Fruit fly (Drosophila melanogaster) whole organism, prepupa: ENCODE measurements around the gene CG43376.

Experiments
- CG10631 ChIP-seq: fragments of 200-800 bp; sonication (Bioruptor generic); optimal IDR thresholded peaks from 2 replicates; lab custom pipeline; 2016; ENCODE audit warnings: missing biosample characterization, missing genetic modification characterization
- CG11294 ChIP-seq: fragments of 200-800 bp; sonication (Bioruptor generic); IDR thresholded peaks from 2 replicates; pipeline ENCODE4 v1.3.6; 2022; ENCODE audit warnings: missing biosample characterization, missing genetic modification characterization
- CG11762 ChIP-seq: fragments of 200-800 bp; sonication (Bioruptor generic); optimal IDR thresholded peaks from 3 replicates; lab custom pipeline; 2016; ENCODE audit warnings: missing biosample characterization, missing genetic modification characterization; ENCODE audit not compliant: insufficient read depth
- CG11902 ChIP-seq: fragments of 200-800 bp; sonication (Bioruptor generic); optimal IDR thresholded peaks from 3 replicates; lab custom pipeline; 2016; ENCODE audit warnings: missing biosample characterization, missing genetic modification characterization
- CG1621 ChIP-seq: fragments of 200-800 bp; sonication (Bioruptor generic); optimal IDR thresholded peaks from 3 replicates; lab custom pipeline; 2018; ENCODE audit warnings: missing biosample characterization, mild to moderate bottlenecking, missing genetic modification characterization
- CG16779 ChIP-seq: fragments of 200-800 bp; sonication (Bioruptor generic); optimal IDR thresholded peaks from 3 replicates; lab custom pipeline; 2017; ENCODE audit warnings: missing biosample characterization, mild to moderate bottlenecking, missing genetic modification characterization
- CG3032 ChIP-seq: fragments of 200-800 bp; optimal IDR thresholded peaks from 2 replicates; lab custom pipeline; 2019; ENCODE audit warnings: missing biosample characterization, mild to moderate bottlenecking, missing genetic modification characterization, moderate library complexity
- CG32006 ChIP-seq: fragments of 200-800 bp; sonication (Bioruptor generic); optimal IDR thresholded peaks from 3 replicates; lab custom pipeline; 2017; ENCODE audit warnings: missing biosample characterization, mild to moderate bottlenecking, missing genetic modification characterization
- CG6163 ChIP-seq: fragments of 200-800 bp; sonication (Bioruptor generic); IDR thresholded peaks from 3 replicates; pipeline ENCODE4 v1.3.6; 2022; ENCODE audit warnings: missing biosample characterization, missing genetic modification characterization
- CG6276 ChIP-seq: fragments of 200-800 bp; sonication (Bioruptor generic); optimal IDR thresholded peaks from 2 replicates; lab custom pipeline; 2017; ENCODE audit warnings: missing biosample characterization, mild to moderate bottlenecking, missing genetic modification characterization
- CG6792 ChIP-seq: fragments of 200-800 bp; sonication (Bioruptor generic); optimal IDR thresholded peaks from 3 replicates; lab custom pipeline; 2016; ENCODE audit warnings: missing biosample characterization, missing genetic modification characterization
- CG6808 ChIP-seq: fragments of 200-800 bp; sonication (Bioruptor generic); optimal IDR thresholded peaks from 3 replicates; lab custom pipeline; 2017; ENCODE audit warnings: missing biosample characterization, missing genetic modification characterization, mild to moderate bottlenecking, moderate library complexity, missing genetic modification reagents
- CG6854 ChIP-seq: fragments of 200-800 bp; sonication (Bioruptor generic); optimal IDR thresholded peaks from 2 replicates; lab custom pipeline; 2017; ENCODE audit warnings: missing biosample characterization, mild to moderate bottlenecking, missing genetic modification characterization
- CG9139 ChIP-seq: fragments of 200-800 bp; sonication (Bioruptor generic); optimal IDR thresholded peaks from 3 replicates; lab custom pipeline; 2017; ENCODE audit warnings: missing biosample characterization, mild to moderate bottlenecking, missing genetic modification characterization
- Eip78C ChIP-seq: fragments of 200-800 bp; sonication (Bioruptor generic); peaks from one replicate; lab custom pipeline; 2016; ENCODE audit warnings: missing biosample characterization, missing genetic modification characterization
- Eip93F ChIP-seq: fragments of 200-800 bp; sonication (Bioruptor generic); optimal IDR thresholded peaks from 2 replicates; lab custom pipeline; 2016; ENCODE audit warnings: missing biosample characterization, mild to moderate bottlenecking, missing genetic modification characterization
- Ets21C ChIP-seq: fragments of 200-800 bp; sonication (Bioruptor generic); optimal IDR thresholded peaks from 3 replicates; lab custom pipeline; 2016; ENCODE audit warnings: missing biosample characterization, missing genetic modification characterization
- Ets96B ChIP-seq: fragments of 200-800 bp; optimal IDR thresholded peaks from 2 replicates; lab custom pipeline; 2019; ENCODE audit warnings: missing biosample characterization, mild to moderate bottlenecking, missing genetic modification characterization, moderate library complexity
- Hr4 ChIP-seq: fragments of 200-800 bp; sonication (Bioruptor generic); optimal IDR thresholded peaks from 3 replicates; lab custom pipeline; 2016; ENCODE audit warnings: missing biosample characterization, missing genetic modification characterization
- Lpt ChIP-seq: fragments of 200-800 bp; sonication (Bioruptor generic); optimal IDR thresholded peaks from 3 replicates; lab custom pipeline; 2016; ENCODE audit warnings: missing biosample characterization, missing genetic modification characterization
- Met ChIP-seq: fragments of 200-800 bp; sonication (Bioruptor generic); optimal IDR thresholded peaks from 3 replicates; lab custom pipeline; 2016; ENCODE audit warnings: missing biosample characterization, missing genetic modification characterization
- OdsH ChIP-seq: fragments of 200-800 bp; sonication (Bioruptor generic); optimal IDR thresholded peaks from 3 replicates; lab custom pipeline; 2016; ENCODE audit warnings: missing biosample characterization, missing genetic modification characterization
- Sox14 ChIP-seq: fragments of 200-800 bp; sonication (Bioruptor generic); optimal IDR thresholded peaks from 3 replicates; lab custom pipeline; 2016; ENCODE audit warnings: missing biosample characterization, missing genetic modification characterization
- Sox15 ChIP-seq: fragments of 200-800 bp; sonication (Bioruptor generic); optimal IDR thresholded peaks from 3 replicates; lab custom pipeline; 2016; ENCODE audit warnings: missing biosample characterization, missing genetic modification characterization
- achi ChIP-seq: fragments of 200-800 bp; sonication (Bioruptor generic); optimal IDR thresholded peaks from 3 replicates; lab custom pipeline; 2016; ENCODE audit warnings: missing biosample characterization, missing genetic modification characterization
- acj6 ChIP-seq: fragments of 200-800 bp; sonication (Bioruptor generic); optimal IDR thresholded peaks from 3 replicates; lab custom pipeline; 2016; ENCODE audit warnings: missing biosample characterization, missing genetic modification characterization
- cyc ChIP-seq: fragments of 200-800 bp; sonication (Bioruptor generic); optimal IDR thresholded peaks from 3 replicates; lab custom pipeline; 2016; ENCODE audit warnings: missing biosample characterization, missing genetic modification characterization
- dac ChIP-seq: fragments of 200-800 bp; sonication (Bioruptor generic); optimal IDR thresholded peaks from 2 replicates; lab custom pipeline; 2017; ENCODE audit warnings: missing biosample characterization, mild to moderate bottlenecking, missing genetic modification characterization
- dsx ChIP-seq: fragments of 200-800 bp; optimal IDR thresholded peaks from 3 replicates; lab custom pipeline; 2019; ENCODE audit warnings: missing biosample characterization, mild to moderate bottlenecking, missing genetic modification characterization, moderate library complexity; ENCODE audit not compliant: poor library complexity, severe bottlenecking
- eg ChIP-seq: fragments of 200-800 bp; sonication (Bioruptor generic); IDR thresholded peaks from 3 replicates; pipeline ENCODE4 v1.3.6; 2022; ENCODE audit warnings: missing biosample characterization, missing genetic modification characterization
- esn ChIP-seq: fragments of 200-800 bp; sonication (Bioruptor generic); optimal IDR thresholded peaks from 2 replicates; lab custom pipeline; 2016; ENCODE audit warnings: missing biosample characterization, mild to moderate bottlenecking, missing genetic modification characterization, moderate library complexity
- fd59A ChIP-seq: fragments of 200-800 bp; sonication (Bioruptor generic); optimal IDR thresholded peaks from 2 replicates; lab custom pipeline; 2017; ENCODE audit warnings: missing biosample characterization, mild to moderate bottlenecking, missing genetic modification characterization, missing genetic modification reagents
- fd85E ChIP-seq: fragments of 200-800 bp; sonication (Bioruptor generic); optimal IDR thresholded peaks from 3 replicates; lab custom pipeline; 2016; ENCODE audit warnings: missing biosample characterization, missing genetic modification characterization
- fkh ChIP-seq: fragments of 200-800 bp; sonication (Bioruptor generic); optimal IDR thresholded peaks from 3 replicates; lab custom pipeline; 2017; ENCODE audit warnings: missing biosample characterization, mild to moderate bottlenecking, missing genetic modification characterization, moderate library complexity
- pdm3 ChIP-seq: fragments of 200-800 bp; sonication (Bioruptor generic); optimal IDR thresholded peaks from 3 replicates; lab custom pipeline; 2016; ENCODE audit warnings: missing biosample characterization, missing genetic modification characterization
- spab ChIP-seq: fragments of 200-800 bp; sonication (Bioruptor generic); optimal IDR thresholded peaks from 2 replicates; lab custom pipeline; 2017; ENCODE audit warnings: missing biosample characterization, mild to moderate bottlenecking, missing genetic modification characterization, missing genetic modification reagents
- ss ChIP-seq, 2 experiments: fragments of 200-800 bp; sonication (Bioruptor generic); optimal IDR thresholded peaks; 2 replicates in 1 of 2; 3 replicates in 1 of 2; lab custom pipeline; 2017 to 2018; ENCODE audit warnings: mild to moderate bottlenecking in 2 of 2, missing biosample characterization in 2 of 2, missing genetic modification characterization in 2 of 2, moderate library complexity in 1 of 2
- svp ChIP-seq: fragments of 200-800 bp; sonication (Bioruptor generic); peaks from one replicate; lab custom pipeline; 2016; ENCODE audit warnings: missing biosample characterization, missing genetic modification characterization
- topi ChIP-seq: fragments of 200-800 bp; sonication (Bioruptor generic); optimal IDR thresholded peaks from 3 replicates; lab custom pipeline; 2016; ENCODE audit warnings: missing biosample characterization, missing genetic modification characterization
- vri ChIP-seq: fragments of 200-800 bp; sonication (Bioruptor generic); optimal IDR thresholded peaks from 3 replicates; lab custom pipeline; 2016; ENCODE audit warnings: missing biosample characterization, mild to moderate bottlenecking, missing genetic modification characterization

The CG43376 gene

DNA sequence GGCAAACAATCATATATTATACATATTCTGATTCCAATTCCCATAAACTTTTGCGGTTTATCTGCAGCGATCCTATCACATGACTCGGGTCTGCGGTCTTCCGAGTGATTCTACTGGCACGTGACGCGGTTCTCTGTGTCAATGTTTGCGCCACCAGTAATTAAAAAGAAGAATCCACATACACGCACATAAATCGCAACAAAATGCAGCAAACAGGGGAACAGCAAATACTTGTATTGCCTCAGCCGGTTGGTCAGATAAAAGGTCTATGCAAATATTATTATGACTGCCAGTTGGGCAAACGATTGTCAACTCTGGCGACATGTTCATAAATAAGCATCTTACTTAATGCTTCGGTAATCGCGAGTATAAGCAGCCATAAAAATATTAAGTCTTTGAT lies 34.2 kb downstream of the CG43376 start:
- peak; percentile 40 for TF ChIP-seq esn
- no peak for TF ChIP-seq pdm3 (GFP tag; lab: Kevin White, UChicago)
- no peak for TF ChIP-seq dsx
- no peak for TF ChIP-seq CG11902
- TF ChIP-seq fd59A (GFP tag; lab: Kevin White, UChicago): no peak
- no peak for TF ChIP-seq achi (GFP tag; lab: Kevin White, UChicago)
- no peak for TF ChIP-seq acj6 (GFP tag; lab: Kevin White, UChicago)
- no peak for TF ChIP-seq CG9139 (GFP tag; lab: Kevin White, UChicago)
- TF ChIP-seq Ets96B (tag; lab: Kevin White, UChicago): no peak
- peak; percentile 64 for TF ChIP-seq Eip78C (GFP tag; lab: Kevin White, UChicago)
- no peak for TF ChIP-seq Hr4 (GFP tag; lab: Kevin White, UChicago)
- no peak for TF ChIP-seq CG3032
- no peak for TF ChIP-seq OdsH (GFP tag; lab: Kevin White, UChicago)
- TF ChIP-seq eg (GFP tag; lab: Robert Waterston, UW): no peak
- no peak for TF ChIP-seq CG1621 (tag; lab: Kevin White, UChicago)
- no peak for TF ChIP-seq CG11762
- peak; percentile 39 for TF ChIP-seq fkh (GFP tag; lab: Kevin White, UChicago)

DNA sequence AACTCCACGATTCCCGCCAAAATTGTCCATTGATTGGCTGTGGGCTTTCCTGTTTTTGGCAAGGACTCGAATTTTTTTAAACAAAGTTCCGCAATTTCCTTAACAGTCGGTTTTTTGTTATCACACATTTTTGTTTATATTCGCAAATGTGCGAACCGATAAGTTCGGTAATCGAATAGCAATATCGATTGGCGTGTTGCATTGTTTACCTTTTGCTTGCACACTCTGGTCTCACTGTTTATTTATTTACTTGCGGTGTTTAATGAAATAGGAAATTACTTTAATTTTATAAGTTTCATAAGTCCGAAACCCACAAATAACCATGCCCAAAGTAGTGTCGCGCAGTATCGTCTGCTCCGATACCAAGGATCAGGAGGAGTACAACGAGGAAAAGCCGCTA lies 37.5 kb downstream of the CG43376 start, which contains the start of the genes Adat1 and CG16865:
Gene Adat1 (minus strand): TSS at position 152 of the 400 bp plus-strand sequence.
Gene CG16865 (plus strand): TSS at position 200 of the 400 bp plus-strand sequence.
- TF ChIP-seq ss (GFP tag; optimal IDR thresholded peaks at IDR 0.05; lab: Kevin White, UChicago): no peak
- TF ChIP-seq Met (GFP tag; lab: Kevin White, UChicago): no peak
- peak; percentile 100 for TF ChIP-seq fkh (GFP tag; lab: Kevin White, UChicago)
- TF ChIP-seq CG16779 (tag; lab: Kevin White, UChicago): no peak
- TF ChIP-seq, all 60 proteins: peak for 1

- TF ChIP-seq pdm3 (GFP tag; lab: Kevin White, UChicago) (no peak), Ets21C (GFP tag; lab: Kevin White, UChicago) (no peak), fd85E (GFP tag; lab: Kevin White, UChicago) (no peak), esn (no peak), CG9139 (GFP tag; lab: Kevin White, UChicago) (no peak), CG6163 (GFP tag; lab: Robert Waterston, UW) (no peak), dac (GFP tag; lab: Kevin White, UChicago) (no peak), CG6276 (GFP tag; lab: Kevin White, UChicago) (no peak)
These were observed 39.4 kb downstream of the CG43376 start, which contains the start of gene CG16888 for dm6 chr2L:13813156-13813555. CG16888 (minus strand) TSS chr2L:13813256.

DNA sequence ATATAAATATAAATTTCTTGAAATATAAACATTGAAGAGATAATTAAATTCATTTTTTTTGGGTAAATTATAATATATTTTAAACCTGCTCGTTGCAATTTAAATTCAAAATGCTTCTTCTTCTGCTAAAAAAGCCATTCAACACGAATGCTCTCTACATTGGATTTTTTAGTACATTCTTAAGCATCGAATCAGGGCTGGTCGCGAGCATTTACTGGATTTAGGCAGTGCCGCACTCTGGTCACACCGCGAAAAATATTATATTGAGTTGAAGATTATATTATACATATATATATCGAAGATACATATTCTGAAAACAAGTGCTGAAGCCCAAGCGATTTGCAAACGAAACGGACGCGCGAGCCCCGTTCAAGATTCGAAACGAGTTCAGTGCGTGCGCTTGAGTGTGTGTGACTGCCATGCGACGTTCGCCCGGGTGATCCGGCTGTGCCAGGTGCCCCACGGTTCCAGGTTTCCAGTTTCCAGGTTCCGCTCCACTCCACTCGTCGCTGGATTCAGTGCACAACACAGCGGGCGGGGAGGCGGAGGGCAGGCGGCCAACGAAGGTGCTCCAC lies 39.9 kb downstream of the CG43376 start, which contains the start of gene Sos:
Gene Sos (plus strand): TSS at position 213 of the 575 bp plus-strand sequence.
- TF ChIP-seq spab (no peak), eg (GFP tag; lab: Robert Waterston, UW) (no peak), CG6854 (GFP tag; lab: Kevin White, UChicago) (no peak), cyc (GFP tag; lab: Kevin White, UChicago) (no peak), svp (GFP tag; lab: Kevin White, UChicago) (no peak), Sox14 (GFP tag; lab: Kevin White, UChicago) (no peak), Sox15 (GFP tag; lab: Kevin White, UChicago) (no peak), Lpt (GFP tag; lab: Kevin White, UChicago) (no peak), CG6163 (GFP tag; lab: Robert Waterston, UW) (no peak), OdsH (GFP tag; lab: Kevin White, UChicago) (no peak)

DNA sequence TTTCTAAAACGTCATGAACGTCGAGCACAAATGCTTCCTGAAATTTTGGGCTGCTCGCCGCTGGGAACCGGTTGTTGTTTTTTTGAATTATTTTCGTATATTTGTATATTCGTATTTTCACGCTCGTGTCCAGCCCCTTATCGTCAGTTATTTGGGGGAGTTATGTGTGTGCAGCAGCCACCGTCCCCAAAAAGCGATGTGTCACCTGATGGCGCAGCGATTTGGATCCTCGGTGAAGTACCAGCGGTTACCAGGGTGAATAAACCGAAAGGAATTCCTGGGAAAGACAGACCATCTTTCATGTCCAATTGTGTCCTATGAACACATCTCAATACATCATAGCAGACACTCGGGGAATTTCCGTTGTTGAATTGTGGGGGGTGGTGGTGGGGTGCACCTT lies 46.4 kb downstream of the CG43376 start:
- TF ChIP-seq svp (GFP tag; lab: Kevin White, UChicago) (no peak), eg (GFP tag; lab: Robert Waterston, UW) (no peak), Ets21C (GFP tag; lab: Kevin White, UChicago) (no peak), Eip93F (GFP tag; lab: Kevin White, UChicago) (no peak), CG11294 (GFP tag; lab: Robert Waterston, UW) (no peak), fd85E (GFP tag; lab: Kevin White, UChicago) (no peak), achi (GFP tag; lab: Kevin White, UChicago) (no peak), topi (GFP tag; lab: Kevin White, UChicago) (no peak), CG6276 (GFP tag; lab: Kevin White, UChicago) (no peak), CG6808 (GFP tag; lab: Kevin White, UChicago) (no peak), vri (GFP tag; lab: Kevin White, UChicago) (no peak), CG10631 (GFP tag; lab: Kevin White, UChicago) (no peak), Hr4 (GFP tag; lab: Kevin White, UChicago) (no peak), CG32006 (no peak), CG11762 (no peak), cyc (GFP tag; lab: Kevin White, UChicago) (no peak), pdm3 (GFP tag; lab: Kevin White, UChicago) (no peak), CG6792 (GFP tag; lab: Kevin White, UChicago) (no peak)
